Worm (Caenorhabditis elegans): Measurements from ENCODE around the gene rab-14.

ce11 chrX:15654969-15655368 lies 48.5 kb upstream of the rab-14 start:
- TF ChIP-seq nhr-6 (tag; optimal IDR thresholded peaks at IDR 0.05) (no peak), lin-39 (tag; optimal IDR thresholded peaks at IDR 0.05) (no peak), lin-15B (tag; optimal IDR thresholded peaks at IDR 0.05) (no peak), nhr-77 (tag; optimal IDR thresholded peaks at IDR 0.05) (no peak), unc-62 (GFP tag; optimal IDR thresholded peaks at IDR 0.05 in 1 of 2) (no peak), unc-62 (tag; optimal IDR thresholded peaks at IDR 0.05) (no peak), pha-4 (GFP tag; IDR thresholded peaks at IDR 0.05) (no peak), pha-4 (tag; optimal IDR thresholded peaks at IDR 0.05) (no peak), ceh-44 (GFP tag; IDR thresholded peaks at IDR 0.05) (no peak), pqm-1 (tag; optimal IDR thresholded peaks at IDR 0.05) (no peak), nhr-28 (tag; optimal IDR thresholded peaks at IDR 0.05) (no peak), attf-4 (tag; optimal IDR thresholded peaks at IDR 0.05) (no peak), tag-97 (GFP tag; IDR thresholded peaks at IDR 0.05) (no peak)
